Fruit fly (Drosophila melanogaster) whole organism, embryonic: Measurements from ENCODE around the gene Gale.
A peak's percentile ranks its signal among the peaks of the same experiment; 100 is the strongest.

ENCODE experiments used
- B-H2 ChIP-seq: fragments of 200-800 bp; sonication (Bioruptor generic); optimal IDR thresholded peaks from 2 replicates; lab custom pipeline; 2018; ENCODE audit warnings: missing biosample characterization, mild to moderate bottlenecking, missing genetic modification characterization
- CG11696 ChIP-seq: fragments of 200-800 bp; sonication (Bioruptor generic); IDR thresholded peaks from 2 replicates; pipeline ENCODE4 v1.3.6; 2022; ENCODE audit warnings: missing biosample characterization, missing genetic modification characterization
- CG12769 ChIP-seq: fragments of 200-800 bp; sonication (Bioruptor generic); optimal IDR thresholded peaks from 2 replicates; lab custom pipeline; 2019; ENCODE audit warnings: missing biosample characterization, mild to moderate bottlenecking, missing genetic modification characterization, moderate library complexity
- CG12942 ChIP-seq: fragments of 200-800 bp; sonication (Bioruptor generic); optimal IDR thresholded peaks from 3 replicates; lab custom pipeline; 2016; ENCODE audit warnings: missing biosample characterization, missing genetic modification characterization
- CG14441 ChIP-seq: fragments of 200-800 bp; sonication (Bioruptor generic); IDR thresholded peaks from 2 replicates; pipeline ENCODE4 v1.3.6; 2022; ENCODE audit warnings: missing biosample characterization, missing genetic modification characterization
- CG14710 ChIP-seq: fragments of 200-800 bp; sonication (Bioruptor generic); optimal IDR thresholded peaks from 3 replicates; lab custom pipeline; 2019; ENCODE audit warnings: missing biosample characterization, mild to moderate bottlenecking, missing genetic modification characterization, moderate library complexity
- CG17568 ChIP-seq: fragments of 200-800 bp; sonication (Bioruptor generic); optimal IDR thresholded peaks from 2 replicates; lab custom pipeline; 2018; ENCODE audit warnings: missing biosample characterization, mild to moderate bottlenecking, missing genetic modification characterization, moderate library complexity
- CG17612 ChIP-seq: fragments of 200-800 bp; sonication (Bioruptor generic); IDR thresholded peaks from 2 replicates; pipeline ENCODE4 v1.3.6; 2022; ENCODE audit warnings: missing biosample characterization, missing genetic modification characterization
- CG30403 ChIP-seq: fragments of 200-800 bp; sonication (Bioruptor generic); optimal IDR thresholded peaks from 3 replicates; lab custom pipeline; 2016; ENCODE audit warnings: missing biosample characterization, missing genetic modification characterization
- CG31388 ChIP-seq: fragments of 200-800 bp; sonication (Bioruptor generic); optimal IDR thresholded peaks from 2 replicates; lab custom pipeline; 2016; ENCODE audit warnings: missing biosample characterization, missing genetic modification characterization
- CG32532 ChIP-seq: fragments of 200-800 bp; sonication (Bioruptor generic); IDR thresholded peaks from 2 replicates; pipeline ENCODE4 v1.3.6; 2022; ENCODE audit warnings: missing biosample characterization, missing genetic modification characterization
- CG3407 ChIP-seq: fragments of 200-800 bp; sonication (Bioruptor generic); optimal IDR thresholded peaks from 2 replicates; lab custom pipeline; 2018; ENCODE audit warnings: missing biosample characterization, mild to moderate bottlenecking, missing genetic modification characterization
- CG4328 ChIP-seq: fragments of 200-800 bp; sonication (Bioruptor generic); optimal IDR thresholded peaks from 3 replicates; lab custom pipeline; 2017; ENCODE audit warnings: missing biosample characterization, missing genetic modification reagents, missing genetic modification characterization
- CG5180 ChIP-seq: fragments of 200-800 bp; sonication (Bioruptor generic); optimal IDR thresholded peaks from 3 replicates; lab custom pipeline; 2017; ENCODE audit warnings: missing biosample characterization, missing genetic modification characterization, mild to moderate bottlenecking, moderate library complexity, missing genetic modification reagents
- CG7745 ChIP-seq: fragments of 200-800 bp; sonication (Bioruptor generic); optimal IDR thresholded peaks from 2 replicates; lab custom pipeline; 2018; ENCODE audit warnings: missing biosample characterization, mild to moderate bottlenecking, missing genetic modification characterization, moderate library complexity
- CG8765 ChIP-seq: fragments of 200-800 bp; sonication (Bioruptor generic); IDR thresholded peaks from 2 replicates; pipeline ENCODE4 v1.3.6; 2022; ENCODE audit warnings: missing biosample characterization, missing genetic modification characterization
- CG9817 ChIP-seq: fragments of 200-800 bp; sonication (Bioruptor generic); optimal IDR thresholded peaks from 2 replicates; lab custom pipeline; 2018; ENCODE audit warnings: missing biosample characterization, mild to moderate bottlenecking, missing genetic modification characterization, moderate library complexity
- CHES-1-like ChIP-seq: fragments of 200-800 bp; sonication (Bioruptor generic); optimal IDR thresholded peaks from 2 replicates; lab custom pipeline; 2016; ENCODE audit warnings: missing biosample characterization, missing genetic modification characterization
- CTCF ChIP-seq: fragments of 200-800 bp; sonication (Bioruptor generic); optimal IDR thresholded peaks from 2 replicates; lab custom pipeline; 2017; ENCODE audit warnings: missing biosample characterization, mild to moderate bottlenecking, missing genetic modification characterization, moderate library complexity
- Dfd ChIP-seq, 2 experiments: fragments of >200 bp; optimal IDR thresholded peaks; 2 replicates each; lab custom pipeline; 2017; ENCODE audit warnings: missing biosample characterization in 2 of 2, missing genetic modification characterization in 2 of 2
- Dp ChIP-seq: fragments of 200-800 bp; sonication (Bioruptor generic); optimal IDR thresholded peaks from 2 replicates; lab custom pipeline; 2018; ENCODE audit warnings: missing biosample characterization, mild to moderate bottlenecking, missing genetic modification characterization, moderate library complexity
- E2f1 ChIP-seq: fragments of 200-800 bp; sonication (Bioruptor generic); IDR thresholded peaks from 2 replicates; pipeline ENCODE4 v1.3.6; 2022; ENCODE audit warnings: missing biosample characterization, missing genetic modification characterization
- Fer3 ChIP-seq: fragments of 200-800 bp; sonication (Bioruptor generic); optimal IDR thresholded peaks from 2 replicates; lab custom pipeline; 2018; ENCODE audit warnings: missing biosample characterization, mild to moderate bottlenecking, missing genetic modification characterization, moderate library complexity
- GATAe ChIP-seq: fragments of 200-800 bp; sonication (Bioruptor generic); conservative IDR thresholded peaks from 2 replicates; pipeline ENCODE4 v1.3.6; 2022; ENCODE audit warnings: missing biosample characterization, missing genetic modification characterization
- HLHmδ ChIP-seq: fragments of 200-800 bp; sonication (Bioruptor generic); optimal IDR thresholded peaks from 2 replicates; lab custom pipeline; 2018; ENCODE audit warnings: missing biosample characterization, mild to moderate bottlenecking, missing genetic modification characterization, moderate library complexity
- Hmx ChIP-seq: fragments of 200-800 bp; sonication (Bioruptor generic); optimal IDR thresholded peaks from 2 replicates; lab custom pipeline; 2016; ENCODE audit warnings: missing biosample characterization, missing genetic modification characterization
- Hr78 ChIP-seq, 2 experiments: fragments of 200-800 bp in 1 of 2; fragments of >200 bp in 1 of 2; sonication (Bioruptor generic) in 1 of 2; optimal IDR thresholded peaks; 2 replicates each; lab custom pipeline; 2017 to 2019; ENCODE audit warnings: missing biosample characterization in 2 of 2, missing genetic modification characterization in 2 of 2, mild to moderate bottlenecking in 1 of 2, moderate library complexity in 1 of 2
- MTF-1 ChIP-seq: fragments of 200-800 bp; sonication (Bioruptor generic); optimal IDR thresholded peaks from 2 replicates; lab custom pipeline; 2018; ENCODE audit warnings: missing biosample characterization, mild to moderate bottlenecking, missing genetic modification characterization, borderline replicate concordance
- Sox100B ChIP-seq: fragments of 200-800 bp; sonication (Bioruptor generic); optimal IDR thresholded peaks from 3 replicates; lab custom pipeline; 2018; ENCODE audit warnings: missing biosample characterization, mild to moderate bottlenecking, missing genetic modification characterization
- YL-1 ChIP-seq: fragments of 200-800 bp; sonication (Bioruptor generic); optimal IDR thresholded peaks from 3 replicates; lab custom pipeline; 2017; ENCODE audit warnings: missing biosample characterization, mild to moderate bottlenecking, missing genetic modification characterization
- br ChIP-seq: fragments of >200 bp; optimal IDR thresholded peaks from 2 replicates; lab custom pipeline; 2017
- cato ChIP-seq: fragments of 200-800 bp; sonication (Bioruptor generic); optimal IDR thresholded peaks from 2 replicates; lab custom pipeline; 2016; ENCODE audit warnings: missing biosample characterization, missing genetic modification characterization, borderline replicate concordance
- chm ChIP-seq: fragments of 200-800 bp; sonication (Bioruptor generic); IDR thresholded peaks from 2 replicates; pipeline ENCODE4 v1.3.6; 2022; ENCODE audit warnings: missing biosample characterization, missing genetic modification characterization
- eyg ChIP-seq: fragments of 200-800 bp; sonication (Bioruptor generic); optimal IDR thresholded peaks from 3 replicates; lab custom pipeline; 2016; ENCODE audit warnings: missing biosample characterization, missing genetic modification characterization
- fd3F ChIP-seq: fragments of 200-800 bp; sonication (Bioruptor generic); optimal IDR thresholded peaks from 2 replicates; lab custom pipeline; 2018; ENCODE audit warnings: missing biosample characterization, mild to moderate bottlenecking, missing genetic modification characterization, moderate library complexity
- ftz-f1 ChIP-seq: fragments of 200-800 bp; sonication (Bioruptor generic); optimal IDR thresholded peaks from 2 replicates; lab custom pipeline; 2016; ENCODE audit warnings: missing biosample characterization, missing genetic modification characterization
- grau ChIP-seq: fragments of 200-800 bp; optimal IDR thresholded peaks from 3 replicates; lab custom pipeline; 2019; ENCODE audit warnings: missing biosample characterization, mild to moderate bottlenecking, missing genetic modification characterization, moderate library complexity
- inv ChIP-seq: fragments of 200-800 bp; sonication (Bioruptor generic); IDR thresholded peaks from 2 replicates; pipeline ENCODE4 v1.3.6; 2022; ENCODE audit warnings: missing biosample characterization, missing genetic modification characterization; ENCODE audit not compliant: partially characterized antibody
- mirr ChIP-seq: fragments of 200-800 bp; sonication (Bioruptor generic); optimal IDR thresholded peaks from 3 replicates; lab custom pipeline; 2018; ENCODE audit warnings: missing biosample characterization, mild to moderate bottlenecking, missing genetic modification characterization
- peb ChIP-seq: fragments of 200-800 bp; sonication (Bioruptor generic); IDR thresholded peaks from 2 replicates; pipeline ENCODE4 v1.3.6; 2022; ENCODE audit warnings: missing biosample characterization, missing genetic modification characterization
- ranshi ChIP-seq: fragments of 200-800 bp; sonication (Bioruptor generic); IDR thresholded peaks from 2 replicates; pipeline ENCODE4 v1.3.6; 2022; ENCODE audit warnings: missing biosample characterization, missing genetic modification characterization
- run ChIP-seq: fragments of 200-800 bp; sonication (Bioruptor generic); optimal IDR thresholded peaks from 3 replicates; lab custom pipeline; 2018; ENCODE audit warnings: missing biosample characterization, mild to moderate bottlenecking, missing genetic modification characterization
- sd ChIP-seq: fragments of 200-800 bp; sonication (Bioruptor generic); optimal IDR thresholded peaks from 3 replicates; lab custom pipeline; 2018; ENCODE audit warnings: missing biosample characterization, mild to moderate bottlenecking, missing genetic modification characterization, moderate library complexity
- sisA ChIP-seq: fragments of 200-800 bp; sonication (Bioruptor generic); IDR thresholded peaks from 2 replicates; pipeline ENCODE4 v1.3.6; 2022; ENCODE audit warnings: missing biosample characterization, missing genetic modification characterization
- slou ChIP-seq: fragments of 200-800 bp; sonication (Bioruptor generic); optimal IDR thresholded peaks from 3 replicates; lab custom pipeline; 2016; ENCODE audit warnings: missing biosample characterization, missing genetic modification characterization
- so ChIP-seq: fragments of 200-800 bp; sonication (Bioruptor generic); IDR thresholded peaks from 3 replicates; pipeline ENCODE4 v1.3.6; 2022; ENCODE audit warnings: missing biosample characterization, missing genetic modification characterization
- tio ChIP-seq: fragments of 200-800 bp; sonication (Bioruptor generic); optimal IDR thresholded peaks from 2 replicates; lab custom pipeline; 2017; ENCODE audit warnings: missing biosample characterization, missing genetic modification characterization, inconsistent platforms
- trh ChIP-seq: fragments of 200-800 bp; sonication (Bioruptor generic); optimal IDR thresholded peaks from 2 replicates; lab custom pipeline; 2016; ENCODE audit warnings: missing biosample characterization, missing genetic modification characterization
- zen2 ChIP-seq: fragments of 200-800 bp; sonication (Bioruptor generic); IDR thresholded peaks from 3 replicates; pipeline ENCODE4 v1.3.6; 2022; ENCODE audit warnings: missing biosample characterization, missing genetic modification characterization; ENCODE audit not compliant: partially characterized antibody
- zf30C ChIP-seq: fragments of 200-800 bp; sonication (Bioruptor generic); optimal IDR thresholded peaks from 3 replicates; lab custom pipeline; 2018; ENCODE audit warnings: missing biosample characterization, mild to moderate bottlenecking, missing genetic modification characterization

Gene Gale

dm6 chr3L:634319-635015 lies 13.9 kb upstream of the Gale start (continued):
- TF ChIP-seq Sox100B (GFP tag; lab: Kevin White, UChicago), result peak; percentile 91
- TF ChIP-seq CG14441 (GFP tag; lab: Robert Waterston, UW), result peak; percentile 87
- peak; percentile 63 for TF ChIP-seq CG5180 (GFP tag; lab: Kevin White, UChicago)
- TF ChIP-seq E2f1 (GFP tag; lab: Robert Waterston, UW), result peak; percentile 87
- TF ChIP-seq CG31388 (GFP tag; lab: Kevin White, UChicago), result peak; percentile 71
- TF ChIP-seq Hmx (GFP tag; lab: Kevin White, UChicago), result peak; percentile 59
- TF ChIP-seq CG14710 (tag; lab: Kevin White, UChicago), result peak; percentile 95
- peak; percentile 86 for TF ChIP-seq CG17568 (GFP tag; lab: Kevin White, UChicago)
- peak; percentile 81 for TF ChIP-seq CG4328
- TF ChIP-seq CG12769 (tag; lab: Kevin White, UChicago), result peak; percentile 47
- TF ChIP-seq Dp (GFP tag; lab: Kevin White, UChicago), result no peak
- peak; percentile 91 for TF ChIP-seq CHES-1-like (GFP tag; lab: Kevin White, UChicago)
- peak; percentile 61 for TF ChIP-seq run (tag; lab: Kevin White, UChicago)
- peak; percentile 91 for TF ChIP-seq tio (GFP tag; lab: Kevin White, UChicago)
- TF ChIP-seq grau (tag; lab: Kevin White, UChicago), result peak; percentile 85
- TF ChIP-seq trh (GFP tag; lab: Kevin White, UChicago), result peak; percentile 87
- TF ChIP-seq peb (GFP tag; lab: Robert Waterston, UW), result peak; percentile 85
- peak; percentile 71 for TF ChIP-seq CG7745
- peak; percentile 89 for TF ChIP-seq so (GFP tag; lab: Robert Waterston, UW)
- TF ChIP-seq zf30C (GFP tag; lab: Kevin White, UChicago), result peak; percentile 93
- peak; percentile 58; the same call in 1 of the 2 replicates for TF ChIP-seq CG11696 (GFP tag; lab: Robert Waterston, UW)
- TF ChIP-seq Fer3 (tag; lab: Kevin White, UChicago), result peak; percentile 79
- TF ChIP-seq cato (GFP tag; lab: Kevin White, UChicago), result peak; percentile 90
- peak; percentile 80 for TF ChIP-seq eyg (GFP tag; lab: Kevin White, UChicago)
- TF ChIP-seq chm (GFP tag; lab: Robert Waterston, UW), result peak; percentile 92
- peak; percentile 69 for TF ChIP-seq YL-1
- TF ChIP-seq CG8765, result peak; percentile 90
- TF ChIP-seq B-H2, result no peak
- TF ChIP-seq CG3407 (GFP tag; lab: Kevin White, UChicago), result peak; percentile 90
- no peak for TF ChIP-seq mirr
- TF ChIP-seq Dfd (GFP tag; optimal IDR thresholded peaks at IDR 0.05; lab: Kevin White, UChicago), result no peak
- TF ChIP-seq CG9817 (tag; lab: Kevin White, UChicago), result peak; percentile 84
- TF ChIP-seq GATAe, result no peak
- peak; percentile 59 for TF ChIP-seq CG17612
- TF ChIP-seq CG30403 (GFP tag; lab: Kevin White, UChicago), result peak; percentile 91
- no peak for TF ChIP-seq sd
- TF ChIP-seq br (lab: Kevin White, UChicago), result no peak
- peak; percentile 93 for TF ChIP-seq sisA (GFP tag; lab: Robert Waterston, UW)
- TF ChIP-seq ftz-f1 (GFP tag; lab: Kevin White, UChicago), result no peak
- TF ChIP-seq Hr78 (GFP tag; optimal IDR thresholded peaks at IDR 0.05; lab: Kevin White, UChicago), result no peak
- no peak for TF ChIP-seq inv (GFP tag; lab: Robert Waterston, UW)
- no peak for TF ChIP-seq zen2
- TF ChIP-seq HLHmδ (GFP tag; lab: Kevin White, UChicago), result no peak
- TF ChIP-seq CTCF, result peak; percentile 44
- peak; percentile 91 for TF ChIP-seq CG12942 (GFP tag; lab: Kevin White, UChicago)
- peak; percentile 79 for TF ChIP-seq MTF-1 (GFP tag; lab: Kevin White, UChicago)
- peak; percentile 78 for TF ChIP-seq CG32532 (GFP tag; lab: Robert Waterston, UW)
- TF ChIP-seq ranshi (GFP tag; lab: Robert Waterston, UW), result peak; percentile 82
- TF ChIP-seq fd3F (GFP tag; lab: Kevin White, UChicago), result peak; percentile 66
- TF ChIP-seq slou (GFP tag; lab: Kevin White, UChicago), result peak; percentile 40
